Worm (Caenorhabditis elegans) whole organism, early embryonic: ENCODE results near the gene sptl-1.

Source experiments
- B0310.2 ChIP-seq: sonication (generic microtip); optimal IDR thresholded peaks from 2 replicates; lab custom pipeline; 2016; ENCODE audit warnings: mild to moderate bottlenecking, missing genetic modification characterization, missing compliant biosample characterization
- ama-1 ChIP-seq: fragments of 150-350 bp; optimal IDR thresholded peaks from 2 replicates; lab custom pipeline; 2014
- ceh-13 ChIP-seq: fragments of 200-800 bp; sonication (Bioruptor generic); optimal IDR thresholded peaks from 2 replicates; lab custom pipeline; 2018; ENCODE audit warnings: mild to moderate bottlenecking, missing genetic modification characterization, missing compliant biosample characterization
- ceh-36 ChIP-seq: sonication (generic microtip); optimal IDR thresholded peaks from 2 replicates; lab custom pipeline; 2016; ENCODE audit warnings: missing genetic modification characterization, inconsistent platforms, missing compliant biosample characterization
- pes-1 ChIP-seq: fragments of 200-800 bp; sonication (Bioruptor generic); IDR thresholded peaks from 2 replicates; pipeline ENCODE4 v1.3.6; 2022; ENCODE audit warnings: missing genetic modification reagents, missing genetic modification characterization, missing compliant biosample characterization
- tbx-11 ChIP-seq: fragments of 200-800 bp; sonication (Bioruptor generic); IDR thresholded peaks from 2 replicates; pipeline ENCODE4 v1.3.6; 2022; ENCODE audit warnings: missing genetic modification characterization, missing compliant biosample characterization

DNA sequence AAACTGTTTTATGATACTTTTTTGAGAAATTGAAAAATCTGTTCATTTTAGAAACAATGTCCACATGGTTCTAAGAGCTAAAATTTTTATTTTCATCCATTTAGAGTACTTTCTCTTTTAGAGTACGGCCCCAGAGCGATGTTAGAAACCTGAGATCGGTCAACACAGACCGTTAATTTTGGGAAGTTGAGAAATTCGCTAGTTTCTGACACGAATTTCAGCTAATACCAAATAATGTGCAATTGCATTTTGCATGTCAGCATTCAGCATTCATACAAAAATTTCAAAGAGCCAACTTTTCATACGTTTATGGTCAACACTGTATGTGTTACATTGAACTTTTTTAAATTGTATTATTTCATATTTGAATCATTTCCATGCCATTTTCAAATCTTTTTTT, 46.7 kb upstream of the sptl-1 start:
- TF ChIP-seq ama-1 (lab: Kevin White, UChicago): no peak
- TF ChIP-seq B0310.2 (tag; lab: Kevin White, UChicago): no peak
- TF ChIP-seq tbx-11 (GFP tag; lab: Robert Waterston, UW): no peak
- TF ChIP-seq ceh-13: no peak
- TF ChIP-seq ceh-36 (tag; lab: Kevin White, UChicago): no peak
- TF ChIP-seq pes-1 (GFP tag; lab: Robert Waterston, UW): no peak
